Worm (Caenorhabditis elegans): Measurements from ENCODE around the gene cogc-2.
A peak's percentile ranks its signal among the peaks of the same experiment; 100 is the strongest.

The cogc-2 gene

ce11 chrIV:7039476-7040261 lies at the start of gene cogc-2, which contains the start of gene klp-18:
Gene cogc-2, minus strand, starts transcription at chrIV:7039580.
Gene klp-18, plus strand, starts transcription at chrIV:7040211.
- TF ChIP-seq hlh-13 (GFP tag; optimal IDR thresholded peaks at IDR 0.05) (no peak), ceh-31 (tag; optimal IDR thresholded peaks at IDR 0.05) (peak; percentile 71), nhr-11 (tag; optimal IDR thresholded peaks at IDR 0.05) (no peak), eyg-1 (tag; optimal IDR thresholded peaks at IDR 0.05) (no peak), sox-2 (GFP tag; IDR thresholded peaks at IDR 0.05) (no peak), pros-1 (tag; optimal IDR thresholded peaks at IDR 0.05) (no peak), Y22D7AL.16 (tag; optimal IDR thresholded peaks at IDR 0.05) (peak; percentile 22), ets-4 (tag; optimal IDR thresholded peaks at IDR 0.05) (peak; percentile 24), nhr-232 (tag; optimal IDR thresholded peaks at IDR 0.05) (peak; percentile 18), pat-9 (tag; optimal IDR thresholded peaks at IDR 0.05) (peak; percentile 9), madf-2 (tag; optimal IDR thresholded peaks at IDR 0.05) (peak; percentile 30), ceh-34 (tag; optimal IDR thresholded peaks at IDR 0.05) (peak; percentile 44), ceh-14 (tag; optimal IDR thresholded peaks at IDR 0.05) (peak; percentile 62), ceh-19 (GFP tag; optimal IDR thresholded peaks at IDR 0.05) (no peak), ahr-1 (tag; optimal IDR thresholded peaks at IDR 0.05) (peak; percentile 47), odd-2 (tag; optimal IDR thresholded peaks at IDR 0.05) (peak; percentile 16), hlh-8 (tag; optimal IDR thresholded peaks at IDR 0.05) (peak; percentile 44), T23F11.4 (GFP tag; optimal IDR thresholded peaks at IDR 0.05) (no peak), unc-42 (tag; optimal IDR thresholded peaks at IDR 0.05) (peak; percentile 45), K09A11.1 (tag; optimal IDR thresholded peaks at IDR 0.05; ENCODE audit: insufficient read depth) (peak; percentile 53), rnt-1 (tag; optimal IDR thresholded peaks at IDR 0.05) (peak; percentile 8), elt-4 (tag; optimal IDR thresholded peaks at IDR 0.05) (no peak), ceh-24 (tag; optimal IDR thresholded peaks at IDR 0.05) (no peak), K02D7.2 (tag; optimal IDR thresholded peaks at IDR 0.05) (no peak), ceh-48 (tag; optimal IDR thresholded peaks at IDR 0.05) (peak; percentile 20), tbx-7 (tag; optimal IDR thresholded peaks at IDR 0.05) (peak; percentile 11), gmeb-2 (tag; optimal IDR thresholded peaks at IDR 0.05) (peak; percentile 72), C08G9.2 (tag; optimal IDR thresholded peaks at IDR 0.05) (peak; percentile 21), lim-6 (tag; optimal IDR thresholded peaks at IDR 0.05) (no peak), hlh-6 (tag; optimal IDR thresholded peaks at IDR 0.05) (no peak), dve-1 (tag; optimal IDR thresholded peaks at IDR 0.05) (no peak), dmd-4 (tag; optimal IDR thresholded peaks at IDR 0.05; ENCODE audit: borderline replicate concordance) (no peak), fkh-10 (GFP tag; optimal IDR thresholded peaks at IDR 0.05) (peak; percentile 4), npax-4 (tag; optimal IDR thresholded peaks at IDR 0.05) (peak; percentile 19), mec-3 (tag; optimal IDR thresholded peaks at IDR 0.05; ENCODE audit: borderline replicate concordance) (no peak), ttx-3 (tag; optimal IDR thresholded peaks at IDR 0.05) (peak; percentile 44), ceh-2 (tag; optimal IDR thresholded peaks at IDR 0.05) (peak; percentile 77), zip-5 (tag; optimal IDR thresholded peaks at IDR 0.05) (peak; percentile 18), pqm-1 (tag; optimal IDR thresholded peaks at IDR 0.05) (no peak), nfya-1 (tag; optimal IDR thresholded peaks at IDR 0.05) (peak; percentile 76), fax-1 (tag; optimal IDR thresholded peaks at IDR 0.05) (peak; percentile 46), hlh-15 (tag; optimal IDR thresholded peaks at IDR 0.05) (no peak), F13H6.1 (tag; optimal IDR thresholded peaks at IDR 0.05) (no peak), ceh-22 (tag; optimal IDR thresholded peaks at IDR 0.05) (no peak), C38D4.7 (GFP tag; optimal IDR thresholded peaks at IDR 0.05) (peak; percentile 24), fkh-6 (tag; optimal IDR thresholded peaks at IDR 0.05) (peak; percentile 36), tbx-2 (tag; optimal IDR thresholded peaks at IDR 0.05) (peak; percentile 72), sox-4 (tag; optimal IDR thresholded peaks at IDR 0.05) (peak; percentile 67), ztf-16 (tag; optimal IDR thresholded peaks at IDR 0.05) (peak; percentile 58), pha-2 (tag; optimal IDR thresholded peaks at IDR 0.05) (peak; percentile 52), ref-2 (tag; optimal IDR thresholded peaks at IDR 0.05) (peak; percentile 78), che-1 (tag; optimal IDR thresholded peaks at IDR 0.05) (peak; percentile 47)
